Fruit fly (Drosophila melanogaster) whole organism, embryonic: ENCODE measurements around the gene Elp6.

Source experiments
- Bgb ChIP-seq: fragments of 200-800 bp; sonication (Bioruptor generic); IDR thresholded peaks from 2 replicates; pipeline ENCODE4 v1.3.6; 2022; ENCODE audit warnings: missing biosample characterization, missing genetic modification characterization; ENCODE audit not compliant: partially characterized antibody
- CG10209 ChIP-seq: fragments of 200-800 bp; sonication (Bioruptor generic); optimal IDR thresholded peaks from 3 replicates; lab custom pipeline; 2017; ENCODE audit warnings: missing biosample characterization, mild to moderate bottlenecking, missing genetic modification characterization, missing genetic modification reagents
- CG10366 ChIP-seq: fragments of 200-800 bp; sonication (Bioruptor generic); IDR thresholded peaks from 2 replicates; pipeline ENCODE4 v1.3.6; 2022; ENCODE audit warnings: missing biosample characterization, missing genetic modification characterization
- CG12659 ChIP-seq: fragments of 200-800 bp; sonication (Bioruptor generic); optimal IDR thresholded peaks from 3 replicates; lab custom pipeline; 2017; ENCODE audit warnings: mild to moderate bottlenecking, missing biosample characterization, missing genetic modification reagents, missing genetic modification characterization
- CG1602 ChIP-seq: fragments of 200-800 bp; sonication (Bioruptor generic); optimal IDR thresholded peaks from 3 replicates; lab custom pipeline; 2016; ENCODE audit warnings: missing biosample characterization, missing genetic modification characterization
- CG16815 ChIP-seq: fragments of 200-800 bp; sonication (Bioruptor generic); optimal IDR thresholded peaks from 3 replicates; lab custom pipeline; 2017; ENCODE audit warnings: missing biosample characterization, mild to moderate bottlenecking, missing genetic modification characterization
- CG17385 ChIP-seq: fragments of 200-800 bp; sonication (Bioruptor generic); optimal IDR thresholded peaks from 3 replicates; lab custom pipeline; 2018; ENCODE audit warnings: missing biosample characterization, mild to moderate bottlenecking, missing genetic modification characterization
- CG17612 ChIP-seq: fragments of 200-800 bp; sonication (Bioruptor generic); IDR thresholded peaks from 2 replicates; pipeline ENCODE4 v1.3.6; 2022; ENCODE audit warnings: missing biosample characterization, missing genetic modification characterization
- CG18619 ChIP-seq: fragments of 200-800 bp; sonication (Bioruptor generic); optimal IDR thresholded peaks from 3 replicates; lab custom pipeline; 2017; ENCODE audit warnings: missing biosample characterization, mild to moderate bottlenecking, missing genetic modification characterization
- CG32767 ChIP-seq: fragments of 200-800 bp; sonication (Bioruptor generic); IDR thresholded peaks from 2 replicates; pipeline ENCODE4 v1.3.6; 2022; ENCODE audit warnings: missing biosample characterization, missing genetic modification characterization
- CG3726 ChIP-seq: fragments of 200-800 bp; sonication (Bioruptor generic); IDR thresholded peaks from 3 replicates; pipeline ENCODE4, ENCODE4 v1.3.6; 2022; ENCODE audit warnings: missing biosample characterization, missing genetic modification characterization
- CG4617 ChIP-seq: fragments of 200-800 bp; sonication (Bioruptor generic); optimal IDR thresholded peaks from 3 replicates; lab custom pipeline; 2016; ENCODE audit warnings: missing biosample characterization, missing genetic modification characterization, borderline replicate concordance
- CG4707 ChIP-seq: fragments of 200-800 bp; sonication (Bioruptor generic); optimal IDR thresholded peaks from 2 replicates; lab custom pipeline; 2018; ENCODE audit warnings: missing biosample characterization, mild to moderate bottlenecking, missing genetic modification characterization, moderate library complexity
- CG4820 ChIP-seq: fragments of 200-800 bp; sonication (Bioruptor generic); optimal IDR thresholded peaks from 3 replicates; lab custom pipeline; 2016; ENCODE audit warnings: missing biosample characterization, missing genetic modification characterization
- CG6254 ChIP-seq: fragments of 200-800 bp; sonication (Bioruptor generic); optimal IDR thresholded peaks from 3 replicates; lab custom pipeline; 2017; ENCODE audit warnings: mild to moderate bottlenecking, missing biosample characterization, missing genetic modification reagents, missing genetic modification characterization
- CG6683 ChIP-seq: fragments of 200-800 bp; sonication (Bioruptor generic); optimal IDR thresholded peaks from 2 replicates; lab custom pipeline; 2017; ENCODE audit warnings: missing biosample characterization, mild to moderate bottlenecking, missing genetic modification characterization, missing genetic modification reagents
- Camta ChIP-seq: fragments of 200-800 bp; sonication (Bioruptor generic); optimal IDR thresholded peaks from 2 replicates; lab custom pipeline; 2016; ENCODE audit warnings: missing biosample characterization, missing genetic modification characterization
- CkIIα-i1 ChIP-seq: fragments of 200-800 bp; sonication (Bioruptor generic); IDR thresholded peaks from 2 replicates; pipeline ENCODE4 v1.3.6; 2022; ENCODE audit warnings: missing biosample characterization, missing genetic modification characterization
- Dip3 ChIP-seq: fragments of 200-800 bp; sonication (Bioruptor generic); optimal IDR thresholded peaks from 3 replicates; lab custom pipeline; 2016; ENCODE audit warnings: missing biosample characterization, missing genetic modification characterization
- E2f1 ChIP-seq: fragments of 200-800 bp; sonication (Bioruptor generic); IDR thresholded peaks from 2 replicates; pipeline ENCODE4 v1.3.6; 2022; ENCODE audit warnings: missing biosample characterization, missing genetic modification characterization
- Eip74EF ChIP-seq, 2 experiments: fragments of 200-800 bp in 1 of 2; fragments of >200 bp in 1 of 2; sonication (Bioruptor generic) in 1 of 2; optimal IDR thresholded peaks; 2 replicates each; lab custom pipeline; 2017 to 2019; ENCODE audit warnings: missing biosample characterization in 2 of 2, missing genetic modification characterization in 2 of 2, mild to moderate bottlenecking in 1 of 2, moderate library complexity in 1 of 2
- Ets97D ChIP-seq: fragments of 200-800 bp; sonication (Bioruptor generic); optimal IDR thresholded peaks from 3 replicates; lab custom pipeline; 2016; ENCODE audit warnings: missing biosample characterization, missing genetic modification characterization
- HLH3B ChIP-seq: fragments of 200-800 bp; sonication (Bioruptor generic); IDR thresholded peaks from 2 replicates; pipeline ENCODE4 v1.3.6; 2022; ENCODE audit warnings: missing biosample characterization, missing genetic modification characterization
- Hr3 ChIP-seq: fragments of 200-800 bp; sonication (Bioruptor generic); optimal IDR thresholded peaks from 3 replicates; lab custom pipeline; 2016; ENCODE audit warnings: missing biosample characterization, missing genetic modification characterization
- Hsf ChIP-seq: fragments of 200-800 bp; sonication (Bioruptor generic); optimal IDR thresholded peaks from 3 replicates; lab custom pipeline; 2016; ENCODE audit warnings: missing biosample characterization, missing genetic modification characterization
- MTF-1 ChIP-seq: fragments of 200-800 bp; sonication (Bioruptor generic); optimal IDR thresholded peaks from 2 replicates; lab custom pipeline; 2018; ENCODE audit warnings: missing biosample characterization, mild to moderate bottlenecking, missing genetic modification characterization, borderline replicate concordance
- Mad ChIP-seq: fragments of 200-800 bp; sonication (Bioruptor generic); optimal IDR thresholded peaks from 2 replicates; lab custom pipeline; 2016; ENCODE audit warnings: missing biosample characterization, missing genetic modification characterization
- Med ChIP-seq: fragments of 200-800 bp; sonication (Bioruptor generic); peaks from one replicate; lab custom pipeline; 2016; ENCODE audit warnings: missing biosample characterization, missing genetic modification characterization, mild to moderate bottlenecking, inconsistent platforms, moderate library complexity
- Oaz ChIP-seq: fragments of 200-800 bp; sonication (Bioruptor generic); IDR thresholded peaks from 2 replicates; pipeline ENCODE4 v1.3.6; 2022; ENCODE audit warnings: missing biosample characterization, missing genetic modification characterization
- Xbp1 ChIP-seq: fragments of 200-800 bp; sonication (Bioruptor generic); optimal IDR thresholded peaks from 3 replicates; lab custom pipeline; 2016; ENCODE audit warnings: missing biosample characterization, mild to moderate bottlenecking, missing genetic modification characterization
- Xrp1 ChIP-seq: fragments of 200-800 bp; sonication (Bioruptor generic); IDR thresholded peaks from 2 replicates; pipeline ENCODE4 v1.3.6; 2022; ENCODE audit warnings: missing biosample characterization, missing genetic modification characterization
- aop ChIP-seq: fragments of 200-800 bp; sonication (Bioruptor generic); IDR thresholded peaks from 2 replicates; pipeline ENCODE4 v1.3.6; 2022; ENCODE audit warnings: missing biosample characterization, missing genetic modification characterization
- emc ChIP-seq: fragments of 200-800 bp; sonication (Bioruptor generic); optimal IDR thresholded peaks from 2 replicates; lab custom pipeline; 2016; ENCODE audit warnings: missing biosample characterization, missing genetic modification characterization
- fd64A ChIP-seq: fragments of 200-800 bp; sonication (Bioruptor generic); optimal IDR thresholded peaks from 3 replicates; lab custom pipeline; 2018; ENCODE audit warnings: missing biosample characterization, mild to moderate bottlenecking, missing genetic modification characterization
- fd96Cb ChIP-seq: fragments of 200-800 bp; sonication (Bioruptor generic); optimal IDR thresholded peaks from 2 replicates; lab custom pipeline; 2018; ENCODE audit warnings: missing biosample characterization, mild to moderate bottlenecking, missing genetic modification characterization, moderate library complexity
- fru ChIP-seq: fragments of >200 bp; optimal IDR thresholded peaks from 2 replicates; lab custom pipeline; 2017
- ftz-f1 ChIP-seq: fragments of 200-800 bp; sonication (Bioruptor generic); optimal IDR thresholded peaks from 2 replicates; lab custom pipeline; 2016; ENCODE audit warnings: missing biosample characterization, missing genetic modification characterization
- fu2 ChIP-seq: fragments of 200-800 bp; sonication (Bioruptor generic); optimal IDR thresholded peaks from 2 replicates; lab custom pipeline; 2016; ENCODE audit warnings: missing biosample characterization, missing genetic modification characterization
- gce ChIP-seq: fragments of 200-800 bp; sonication (Bioruptor generic); IDR thresholded peaks from 3 replicates; pipeline ENCODE4 v1.3.6; 2022; ENCODE audit warnings: missing biosample characterization, missing genetic modification characterization
- gsb-n ChIP-seq: fragments of 200-800 bp; sonication (Bioruptor generic); optimal IDR thresholded peaks from 3 replicates; lab custom pipeline; 2018; ENCODE audit warnings: missing biosample characterization, mild to moderate bottlenecking, missing genetic modification characterization
- jumu ChIP-seq: fragments of 200-800 bp; sonication (Bioruptor generic); optimal IDR thresholded peaks from 3 replicates; lab custom pipeline; 2016; ENCODE audit warnings: missing biosample characterization, missing genetic modification characterization
- ken ChIP-seq: fragments of 200-800 bp; sonication (Bioruptor generic); IDR thresholded peaks from 3 replicates; pipeline ENCODE4 v1.3.6; 2022; ENCODE audit warnings: missing biosample characterization, missing genetic modification characterization
- peb ChIP-seq: fragments of 200-800 bp; sonication (Bioruptor generic); IDR thresholded peaks from 2 replicates; pipeline ENCODE4 v1.3.6; 2022; ENCODE audit warnings: missing biosample characterization, missing genetic modification characterization
- run ChIP-seq: fragments of 200-800 bp; sonication (Bioruptor generic); optimal IDR thresholded peaks from 3 replicates; lab custom pipeline; 2018; ENCODE audit warnings: missing biosample characterization, mild to moderate bottlenecking, missing genetic modification characterization
- sens-2 ChIP-seq: fragments of 200-800 bp; sonication (Bioruptor generic); IDR thresholded peaks from 2 replicates; pipeline ENCODE4 v1.3.6; 2022; ENCODE audit warnings: missing biosample characterization, missing genetic modification characterization
- slbo ChIP-seq: fragments of 200-800 bp; sonication (Bioruptor generic); IDR thresholded peaks from 2 replicates; pipeline ENCODE4 v1.3.6; 2022; ENCODE audit warnings: missing biosample characterization, missing genetic modification characterization
- slp2 ChIP-seq: fragments of 200-800 bp; sonication (Bioruptor generic); optimal IDR thresholded peaks from 2 replicates; lab custom pipeline; 2016; ENCODE audit warnings: missing biosample characterization, missing genetic modification characterization
- sna ChIP-seq: fragments of 200-800 bp; sonication (Bioruptor generic); IDR thresholded peaks from 2 replicates; pipeline ENCODE4 v1.3.6; 2022; ENCODE audit warnings: missing biosample characterization, missing genetic modification characterization; ENCODE audit not compliant: partially characterized antibody
- sr ChIP-seq: fragments of 200-800 bp; sonication (Bioruptor generic); IDR thresholded peaks from 3 replicates; pipeline ENCODE4 v1.3.6; 2022; ENCODE audit warnings: missing biosample characterization, missing genetic modification characterization
- sug ChIP-seq: fragments of 200-800 bp; optimal IDR thresholded peaks from 2 replicates; lab custom pipeline; 2019; ENCODE audit warnings: missing biosample characterization, mild to moderate bottlenecking, missing genetic modification characterization, moderate library complexity
- ttk ChIP-seq: fragments of 200-800 bp; sonication (Bioruptor generic); IDR thresholded peaks from 2 replicates; pipeline ENCODE4 v2.1.2; 2022; ENCODE audit warnings: missing biosample characterization, missing genetic modification characterization
- twi ChIP-seq: fragments of 200-800 bp; optimal IDR thresholded peaks from 2 replicates; lab custom pipeline; 2019; ENCODE audit warnings: missing biosample characterization, mild to moderate bottlenecking, missing genetic modification characterization, moderate library complexity

Gene Elp6

dm6 chr3R:13319873-13320272 lies 46.8 kb downstream of the Elp6 start:
- TF ChIP-seq CG32767 (0 out of 2 replicates have a peak, but pooled peaks have one; percentile 39), ken (GFP tag; lab: Robert Waterston, UW) (no peak), fru (no peak), Xrp1 (GFP tag; lab: Robert Waterston, UW) (no peak), CG18619 (GFP tag; lab: Kevin White, UChicago) (peak; percentile 21), CG10209 (GFP tag; lab: Kevin White, UChicago) (peak; percentile 5), CG4820 (GFP tag; lab: Kevin White, UChicago) (no peak), fd96Cb (tag; lab: Kevin White, UChicago) (no peak), ttk (peak; percentile 30; the same call in 1 of the 2 replicates), sens-2 (GFP tag; lab: Robert Waterston, UW) (peak; percentile 16; the same call in 1 of the 2 replicates), sr (GFP tag; lab: Robert Waterston, UW) (peak; percentile 24; the same call in 1 of the 3 replicates), MTF-1 (GFP tag; lab: Kevin White, UChicago) (no peak), gce (GFP tag; lab: Robert Waterston, UW) (peak; percentile 69; the same call in 2 of the 3 replicates), Mad (GFP tag; lab: Kevin White, UChicago) (no peak), CG6683 (no peak), twi (no peak), Bgb (GFP tag; lab: Robert Waterston, UW) (no peak), CG1602 (GFP tag; lab: Kevin White, UChicago) (no peak), gsb-n (tag; lab: Kevin White, UChicago) (no peak), CkIIα-i1 (GFP tag; lab: Robert Waterston, UW) (no peak), fd64A (no peak), Eip74EF (GFP tag; optimal IDR thresholded peaks at IDR 0.05; lab: Kevin White, UChicago) (peak in 1 of 2 experiments; percentile 23), Hsf (GFP tag; lab: Kevin White, UChicago) (peak; percentile 4), CG4617 (no peak), CG17385 (peak; percentile 41), jumu (GFP tag; lab: Kevin White, UChicago) (no peak), fu2 (GFP tag; lab: Kevin White, UChicago) (no peak), slp2 (GFP tag; lab: Kevin White, UChicago) (no peak), E2f1 (GFP tag; lab: Robert Waterston, UW) (no peak), HLH3B (no peak), CG17612 (GFP tag; lab: Robert Waterston, UW) (no peak), CG4707 (GFP tag; lab: Kevin White, UChicago) (peak; percentile 51), Hr3 (no peak), ftz-f1 (GFP tag; lab: Kevin White, UChicago) (no peak), Ets97D (GFP tag; lab: Kevin White, UChicago) (peak; percentile 96), sug (tag; lab: Kevin White, UChicago) (no peak), aop (no peak), slbo (no peak), peb (GFP tag; lab: Robert Waterston, UW) (0 out of 2 replicates have a peak, but pooled peaks have one; percentile 11), CG12659 (GFP tag; lab: Kevin White, UChicago) (peak; percentile 8), emc (no peak), CG10366 (GFP tag; lab: Robert Waterston, UW) (no peak), Med (GFP tag; lab: Kevin White, UChicago) (peak; percentile 92), CG3726 (GFP tag; lab: Robert Waterston, UW) (no peak), run (tag; lab: Kevin White, UChicago) (no peak), Dip3 (GFP tag; lab: Kevin White, UChicago) (no peak), sna (GFP tag; lab: Robert Waterston, UW) (no peak), CG16815 (GFP tag; lab: Kevin White, UChicago) (no peak), Camta (GFP tag; lab: Kevin White, UChicago) (no peak), Xbp1 (GFP tag; lab: Kevin White, UChicago) (no peak), Oaz (0 out of 2 replicates have a peak, but pooled peaks have one; percentile 20), CG6254 (no peak)
